Fruit fly (Drosophila melanogaster): ENCODE results near the gene AdamTS-A.

The AdamTS-A gene

dm6 chr3R:15475973-15476692, at the start of gene AdamTS-A:
Gene AdamTS-A (minus strand): TSS chr3R:15476193.
- TF ChIP-seq CG13204 (GFP tag; optimal IDR thresholded peaks at IDR 0.05) (peak; percentile 95), Pif1B (GFP tag; optimal IDR thresholded peaks at IDR 0.05) (peak; percentile 19), CG14655 (GFP tag; optimal IDR thresholded peaks at IDR 0.05) (no peak), CG8159 (tag; optimal IDR thresholded peaks at IDR 0.05) (no peak), Pif1A (GFP tag; optimal IDR thresholded peaks at IDR 0.05) (peak; percentile 4), Snoo (tag; optimal IDR thresholded peaks at IDR 0.05) (no peak), CG15710 (tag; optimal IDR thresholded peaks at IDR 0.05) (no peak)

DNA sequence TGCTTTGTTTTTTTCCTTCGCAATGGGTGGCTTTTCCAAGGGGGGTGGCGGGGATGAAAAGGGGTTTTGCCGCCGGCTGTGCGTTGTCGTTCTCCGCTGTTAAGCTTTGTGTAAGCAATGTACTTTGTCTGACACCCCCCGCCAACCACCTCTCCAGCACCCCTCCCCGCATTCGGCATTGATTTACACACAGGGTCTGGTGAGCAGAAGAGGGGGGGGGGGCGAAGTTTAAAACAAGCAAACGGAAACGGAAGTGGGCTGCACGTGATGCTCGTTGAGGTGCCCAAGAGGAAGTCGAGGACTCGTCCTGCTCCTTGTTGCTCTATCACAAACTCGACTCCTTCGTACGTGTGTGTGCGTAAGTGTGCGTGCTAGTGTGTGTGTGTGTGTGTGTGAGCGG, 41.1 kb upstream of the AdamTS-A start:
- TF ChIP-seq CG13204 (GFP tag; optimal IDR thresholded peaks at IDR 0.05): no peak
- TF ChIP-seq CG15710 (tag; optimal IDR thresholded peaks at IDR 0.05): no peak
- no peak for TF ChIP-seq CG32121 (GFP tag; IDR thresholded peaks at IDR 0.05)
- TF ChIP-seq CG9948 (tag; optimal IDR thresholded peaks at IDR 0.05): no peak
- TF ChIP-seq EcR (GFP tag; optimal IDR thresholded peaks at IDR 0.05): no peak

DNA sequence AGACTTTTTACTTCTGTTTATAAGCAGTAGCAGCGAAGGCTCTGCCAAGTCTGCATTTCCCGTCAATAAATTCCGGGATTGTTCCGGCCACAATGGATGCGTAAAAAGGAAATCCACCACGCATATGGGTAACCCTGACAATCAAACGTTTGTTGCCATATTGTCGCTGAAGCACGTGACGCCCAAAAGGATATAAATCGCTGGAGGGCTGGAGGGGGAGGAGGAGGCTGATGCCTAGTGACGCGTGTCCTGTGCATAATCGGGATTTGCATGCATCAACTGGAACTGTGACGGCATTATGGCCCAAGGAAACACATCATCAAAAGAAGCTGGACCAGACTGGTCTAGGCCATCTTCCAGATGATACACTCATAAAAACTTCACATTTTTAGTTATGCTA, 37.2 kb upstream of the AdamTS-A start:
- TF ChIP-seq Pif1B (GFP tag; optimal IDR thresholded peaks at IDR 0.05) (no peak), CG12605 (GFP tag; IDR thresholded peaks at IDR 0.05) (no peak), Pif1A (GFP tag; optimal IDR thresholded peaks at IDR 0.05) (no peak), CG4496 (GFP tag; IDR thresholded peaks at IDR 0.05) (no peak), CG8159 (tag; optimal IDR thresholded peaks at IDR 0.05) (no peak), CG10348 (GFP tag; IDR thresholded peaks at IDR 0.05) (no peak), CG8301 (tag; optimal IDR thresholded peaks at IDR 0.05) (no peak), CG9948 (tag; optimal IDR thresholded peaks at IDR 0.05) (no peak), rn (GFP tag; IDR thresholded peaks at IDR 0.05) (no peak), CG34367 (tag; optimal IDR thresholded peaks at IDR 0.05) (no peak), D1 (tag; optimal IDR thresholded peaks at IDR 0.05) (no peak), EcR (GFP tag; optimal IDR thresholded peaks at IDR 0.05) (no peak), Ets98B (GFP tag; IDR thresholded peaks at IDR 0.05) (no peak), CG17806 (tag; optimal IDR thresholded peaks at IDR 0.05) (no peak)

DNA sequence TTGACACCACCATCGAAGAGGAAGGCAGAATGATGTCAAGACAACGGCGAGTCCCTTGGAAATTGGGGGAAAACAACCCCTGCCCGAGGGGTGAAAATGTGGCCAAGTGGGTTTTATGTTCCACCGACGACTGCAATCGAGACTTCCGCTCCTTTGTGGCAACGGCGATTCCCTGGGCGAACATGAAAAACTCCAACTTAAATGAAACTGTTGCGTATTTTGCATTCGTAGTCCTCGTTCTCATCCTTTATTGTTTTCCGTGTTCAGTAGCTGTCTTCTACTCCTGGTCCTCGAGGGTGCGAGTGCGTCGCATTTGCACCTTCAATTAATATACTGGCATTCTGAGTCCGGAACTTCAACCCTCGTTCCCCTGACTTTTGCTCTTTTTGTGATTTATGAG, 36.3 kb upstream of the AdamTS-A start:
- TF ChIP-seq EcR (GFP tag; optimal IDR thresholded peaks at IDR 0.05) (no peak), CG34367 (tag; optimal IDR thresholded peaks at IDR 0.05) (no peak), CG10348 (GFP tag; IDR thresholded peaks at IDR 0.05) (no peak), CG4496 (GFP tag; IDR thresholded peaks at IDR 0.05) (no peak), Ets98B (GFP tag; IDR thresholded peaks at IDR 0.05) (no peak), rn (GFP tag; IDR thresholded peaks at IDR 0.05) (no peak), CG8159 (tag; optimal IDR thresholded peaks at IDR 0.05) (no peak), Pif1B (GFP tag; optimal IDR thresholded peaks at IDR 0.05) (no peak), CG15710 (tag; optimal IDR thresholded peaks at IDR 0.05) (no peak), Pif1A (GFP tag; optimal IDR thresholded peaks at IDR 0.05) (no peak), D1 (tag; optimal IDR thresholded peaks at IDR 0.05) (no peak), fd96Ca (GFP tag; IDR thresholded peaks at IDR 0.05) (no peak)

dm6 chr3R:15509817-15510216, 33.8 kb upstream of the AdamTS-A start, which contains the start of gene CG44013:
Gene CG44013 (minus strand): TSS chr3R:15509917.
- no peak for TF ChIP-seq CG8159 (tag; optimal IDR thresholded peaks at IDR 0.05)
- TF ChIP-seq D1 (tag; optimal IDR thresholded peaks at IDR 0.05): no peak
- TF ChIP-seq CG15710 (tag; optimal IDR thresholded peaks at IDR 0.05): no peak
- TF ChIP-seq gl (tag; optimal IDR thresholded peaks at IDR 0.05): no peak
- TF ChIP-seq CG34367 (tag; optimal IDR thresholded peaks at IDR 0.05): no peak
- TF ChIP-seq CG8301 (tag; optimal IDR thresholded peaks at IDR 0.05): no peak
- TF ChIP-seq fd96Ca (GFP tag; IDR thresholded peaks at IDR 0.05): no peak

DNA sequence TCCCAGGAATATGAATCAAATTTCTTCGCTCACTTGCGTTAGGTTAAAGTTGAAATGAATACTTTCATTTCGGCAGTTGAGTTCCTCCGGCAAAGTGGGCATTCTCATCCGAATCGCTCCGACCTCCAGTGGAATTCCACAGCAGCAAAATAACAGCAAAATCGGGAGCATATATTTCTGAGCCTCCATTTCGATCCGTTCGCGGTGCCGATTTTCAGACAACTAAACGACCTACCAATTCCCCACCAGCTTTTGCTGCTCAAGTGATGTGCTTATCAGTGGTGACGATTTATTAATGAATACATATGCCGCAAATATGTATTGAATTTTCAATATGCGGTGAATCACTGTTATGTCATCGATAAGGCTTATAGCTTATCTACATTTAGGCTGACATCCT, 32.6 kb upstream of the AdamTS-A start, which contains the start of gene CG44014:
TSS of gene CG44014 (minus strand) at position 256 of the 400 bp plus-strand sequence.
- TF ChIP-seq CG8301 (tag; optimal IDR thresholded peaks at IDR 0.05): no peak
- no peak for TF ChIP-seq rn (GFP tag; IDR thresholded peaks at IDR 0.05)
- TF ChIP-seq CG14655 (GFP tag; optimal IDR thresholded peaks at IDR 0.05): no peak
- no peak for TF ChIP-seq Pif1B (GFP tag; optimal IDR thresholded peaks at IDR 0.05)
- TF ChIP-seq D1 (tag; optimal IDR thresholded peaks at IDR 0.05): no peak
- no peak for TF ChIP-seq CG17806 (tag; optimal IDR thresholded peaks at IDR 0.05)
- no peak for TF ChIP-seq CG15710 (tag; optimal IDR thresholded peaks at IDR 0.05)
- no peak for TF ChIP-seq CG32121 (GFP tag; IDR thresholded peaks at IDR 0.05)
- no peak for TF ChIP-seq CG12605 (GFP tag; IDR thresholded peaks at IDR 0.05)
- no peak for TF ChIP-seq Ets98B (GFP tag; IDR thresholded peaks at IDR 0.05)
- no peak for TF ChIP-seq fd96Ca (GFP tag; IDR thresholded peaks at IDR 0.05)
- TF ChIP-seq EcR (GFP tag; optimal IDR thresholded peaks at IDR 0.05): no peak
- no peak for TF ChIP-seq CG9948 (tag; optimal IDR thresholded peaks at IDR 0.05)
- no peak for TF ChIP-seq CG8159 (tag; optimal IDR thresholded peaks at IDR 0.05)
- no peak for TF ChIP-seq CG34367 (tag; optimal IDR thresholded peaks at IDR 0.05)
- no peak for TF ChIP-seq gl (tag; optimal IDR thresholded peaks at IDR 0.05)

dm6 chr3R:15507760-15508159, 31.8 kb upstream of the AdamTS-A start:
- TF ChIP-seq CG8159 (tag; optimal IDR thresholded peaks at IDR 0.05): no peak
- TF ChIP-seq CG4496 (GFP tag; IDR thresholded peaks at IDR 0.05): no peak
- no peak for TF ChIP-seq CG34367 (tag; optimal IDR thresholded peaks at IDR 0.05)
- no peak for TF ChIP-seq Ets98B (GFP tag; IDR thresholded peaks at IDR 0.05)
- no peak for TF ChIP-seq CG10348 (GFP tag; IDR thresholded peaks at IDR 0.05)
